Worm (Caenorhabditis elegans) whole organism, L1 larva: ENCODE results near the gene dpy-27.

ENCODE experiments used
- C04F5.9 ChIP-seq: sonication (generic microtip); optimal IDR thresholded peaks from 2 replicates; lab custom pipeline; 2016; ENCODE audit warnings: missing genetic modification characterization, missing compliant biosample characterization
- C34B4.2 ChIP-seq: sonication (generic microtip); optimal IDR thresholded peaks from 2 replicates; lab custom pipeline; 2017; ENCODE audit warnings: mild to moderate bottlenecking, missing genetic modification characterization, missing compliant biosample characterization
- F16B12.6 ChIP-seq: fragments of 150-350 bp; optimal IDR thresholded peaks from 2 replicates; lab custom pipeline; 2014; ENCODE audit warnings: missing biosample characterization, missing genetic modification characterization
- Y116A8C.19 ChIP-seq: sonication (generic microtip); optimal IDR thresholded peaks from 2 replicates; lab custom pipeline; 2016; ENCODE audit warnings: missing compliant biosample characterization, missing genetic modification characterization, borderline replicate concordance
- aha-1 ChIP-seq: fragments of 150-350 bp; optimal IDR thresholded peaks from 2 replicates; lab custom pipeline; 2014; ENCODE audit warnings: missing biosample characterization, missing genetic modification characterization
- alr-1 ChIP-seq: fragments of 200-800 bp; sonication (Bioruptor generic); optimal IDR thresholded peaks from 2 replicates; lab custom pipeline; 2018; ENCODE audit warnings: borderline replicate concordance, mild to moderate bottlenecking, missing genetic modification characterization, missing compliant biosample characterization
- blmp-1 ChIP-seq: fragments of 150-350 bp; optimal IDR thresholded peaks from 2 replicates; lab custom pipeline; 2014; ENCODE audit warnings: missing biosample characterization, missing genetic modification characterization
- ceh-63 ChIP-seq: fragments of 200-800 bp; sonication (Bioruptor generic); optimal IDR thresholded peaks from 2 replicates; lab custom pipeline; 2018; ENCODE audit warnings: mild to moderate bottlenecking, missing genetic modification characterization, missing compliant biosample characterization
- ceh-8 ChIP-seq: fragments of 200-800 bp; sonication (Bioruptor generic); optimal IDR thresholded peaks from 2 replicates; lab custom pipeline; 2018; ENCODE audit warnings: mild to moderate bottlenecking, missing genetic modification characterization, moderate library complexity, missing compliant biosample characterization
- ceh-82 ChIP-seq, 3 experiments: fragments of 150-350 bp in 1 of 3; sonication (generic microtip) in 2 of 3; optimal IDR thresholded peaks; 2 replicates each; lab custom pipeline; 2014 to 2017; ENCODE audit warnings: missing biosample characterization in 3 of 3, missing genetic modification characterization in 3 of 3
- ceh-88 ChIP-seq: fragments of 200-800 bp; sonication (Bioruptor generic); IDR thresholded peaks from 2 replicates; pipeline ENCODE4 v1.3.6; 2022; ENCODE audit warnings: missing genetic modification characterization, missing compliant biosample characterization
- ceh-90 ChIP-seq: sonication (generic microtip); optimal IDR thresholded peaks from 2 replicates; lab custom pipeline; 2016; ENCODE audit warnings: missing genetic modification characterization, missing compliant biosample characterization
- efl-1 ChIP-seq, 4 experiments: fragments of 150-350 bp; optimal IDR thresholded peaks in 3 of 4; peaks in 1 of 4; 1 replicate in 1 of 4; 2 replicates in 3 of 4; lab custom pipeline; 2014; ENCODE audit warnings: missing biosample characterization in 2 of 4, missing genetic modification characterization in 2 of 4, missing genetic modification reagents in 2 of 4
- efl-3 ChIP-seq: fragments of 200-800 bp; sonication (Bioruptor generic); optimal IDR thresholded peaks from 2 replicates; lab custom pipeline; 2018; ENCODE audit warnings: mild to moderate bottlenecking, missing genetic modification characterization, missing compliant biosample characterization
- egl-27 ChIP-seq, 2 experiments: fragments of 150-350 bp in 1 of 2; sonication (generic microtip); optimal IDR thresholded peaks; 3 replicates each; lab custom pipeline; 2017 to 2018; ENCODE audit warnings: missing biosample characterization in 2 of 2, missing genetic modification characterization in 2 of 2, missing genetic modification reagents in 2 of 2
- elt-2 ChIP-seq: sonication (generic microtip); optimal IDR thresholded peaks from 2 replicates; lab custom pipeline; 2016; ENCODE audit warnings: missing genetic modification characterization, mild to moderate bottlenecking, inconsistent platforms, missing compliant biosample characterization, missing genetic modification reagents
- elt-3 ChIP-seq, 6 experiments: fragments of 150-350 bp in 1 of 6; sonication (generic microtip); optimal IDR thresholded peaks; 2 replicates each; lab custom pipeline; 2017 to 2018; ENCODE audit warnings: missing biosample characterization in 6 of 6, missing genetic modification characterization in 6 of 6, inconsistent platforms in 1 of 6
- ets-5 ChIP-seq: fragments of 200-800 bp; sonication (Bioruptor generic); IDR thresholded peaks from 2 replicates; pipeline ENCODE4 v1.3.6; 2022; ENCODE audit warnings: missing genetic modification characterization, missing compliant biosample characterization
- fkh-4 ChIP-seq: sonication (generic microtip); optimal IDR thresholded peaks from 2 replicates; lab custom pipeline; 2016; ENCODE audit warnings: missing compliant biosample characterization, missing genetic modification characterization, borderline replicate concordance
- fkh-8 ChIP-seq: sonication (generic microtip); optimal IDR thresholded peaks from 2 replicates; lab custom pipeline; 2016; ENCODE audit warnings: mild to moderate bottlenecking, missing genetic modification characterization, missing compliant biosample characterization
- fos-1 ChIP-seq: fragments of 150-350 bp; optimal IDR thresholded peaks from 2 replicates; lab custom pipeline; 2014; ENCODE audit warnings: missing biosample characterization, missing genetic modification characterization
- hlh-17 ChIP-seq: fragments of 200-800 bp; sonication (Bioruptor generic); optimal IDR thresholded peaks from 2 replicates; lab custom pipeline; 2018; ENCODE audit warnings: missing genetic modification characterization, mild to moderate bottlenecking, missing compliant biosample characterization, moderate library complexity, borderline replicate concordance
- hlh-4 ChIP-seq: sonication (generic microtip); optimal IDR thresholded peaks from 2 replicates; lab custom pipeline; 2016; ENCODE audit warnings: mild to moderate bottlenecking, missing genetic modification characterization, missing compliant biosample characterization
- irx-1 ChIP-seq: sonication (generic microtip); optimal IDR thresholded peaks from 2 replicates; lab custom pipeline; 2016; ENCODE audit warnings: missing genetic modification characterization, missing compliant biosample characterization
- lin-13 ChIP-seq: fragments of 150-350 bp; optimal IDR thresholded peaks from 2 replicates; lab custom pipeline; 2014; ENCODE audit warnings: missing biosample characterization, missing genetic modification reagents, missing genetic modification characterization
- lin-15B ChIP-seq: fragments of 150-350 bp; sonication (generic microtip); optimal IDR thresholded peaks from 3 replicates; lab custom pipeline; 2014; ENCODE audit warnings: missing biosample characterization, missing genetic modification characterization
- lin-39 ChIP-seq: fragments of 150-350 bp; optimal IDR thresholded peaks from 2 replicates; lab custom pipeline; 2014; ENCODE audit warnings: missing biosample characterization, missing genetic modification reagents, missing genetic modification characterization
- lsy-2 ChIP-seq, 2 experiments: fragments of 150-350 bp; optimal IDR thresholded peaks; 2 replicates each; lab custom pipeline; 2014; ENCODE audit warnings: missing biosample characterization in 2 of 2, missing genetic modification characterization in 2 of 2
- mab-9 ChIP-seq: fragments of 200-800 bp; sonication (Bioruptor generic); IDR thresholded peaks from 2 replicates; pipeline ENCODE4 v1.3.6; 2022; ENCODE audit warnings: missing genetic modification reagents, missing genetic modification characterization, missing compliant biosample characterization
- mdl-1 ChIP-seq, 2 experiments: fragments of 150-350 bp; optimal IDR thresholded peaks; 2 replicates each; lab custom pipeline; 2014 to 2017; ENCODE audit warnings: missing biosample characterization in 2 of 2, missing genetic modification characterization in 2 of 2, inconsistent platforms in 1 of 2
- mef-2 ChIP-seq: fragments of 150-350 bp; optimal IDR thresholded peaks from 2 replicates; lab custom pipeline; 2014; ENCODE audit warnings: missing biosample characterization, missing genetic modification characterization
- nhr-11 ChIP-seq: fragments of 150-350 bp; optimal IDR thresholded peaks from 2 replicates; lab custom pipeline; 2014; ENCODE audit warnings: missing biosample characterization, missing genetic modification characterization
- nhr-19 ChIP-seq: fragments of 200-800 bp; sonication (Bioruptor generic); conservative IDR thresholded peaks from 2 replicates; pipeline ENCODE4 v1.3.6; 2022; ENCODE audit warnings: missing genetic modification characterization, missing compliant biosample characterization
- nhr-237 ChIP-seq: fragments of 150-350 bp; optimal IDR thresholded peaks from 2 replicates; lab custom pipeline; 2014; ENCODE audit warnings: missing biosample characterization, missing genetic modification characterization
- nhr-47 ChIP-seq: sonication (generic microtip); optimal IDR thresholded peaks from 2 replicates; lab custom pipeline; 2016; ENCODE audit warnings: mild to moderate bottlenecking, missing genetic modification characterization, moderate library complexity, missing compliant biosample characterization
- nhr-84 ChIP-seq: sonication (generic microtip); optimal IDR thresholded peaks from 2 replicates; lab custom pipeline; 2017; ENCODE audit warnings: missing biosample characterization, missing genetic modification characterization
- pqm-1 ChIP-seq: sonication (generic microtip); optimal IDR thresholded peaks from 3 replicates; lab custom pipeline; 2017; ENCODE audit warnings: missing biosample characterization, missing genetic modification characterization
- skn-1 ChIP-seq: fragments of 150-350 bp; optimal IDR thresholded peaks from 2 replicates; lab custom pipeline; 2014; ENCODE audit warnings: missing biosample characterization, missing genetic modification characterization
- snu-23 ChIP-seq: sonication (generic microtip); optimal IDR thresholded peaks from 2 replicates; lab custom pipeline; 2016; ENCODE audit warnings: missing genetic modification characterization, missing compliant biosample characterization
- sox-4 ChIP-seq: sonication (generic microtip); optimal IDR thresholded peaks from 2 replicates; lab custom pipeline; 2016; ENCODE audit warnings: missing genetic modification characterization, missing compliant biosample characterization
- swsn-7 ChIP-seq: sonication (generic microtip); optimal IDR thresholded peaks from 2 replicates; lab custom pipeline; 2016; ENCODE audit warnings: missing genetic modification characterization, missing compliant biosample characterization
- unc-30 ChIP-seq: sonication (generic microtip); optimal IDR thresholded peaks from 2 replicates; lab custom pipeline; 2017; ENCODE audit warnings: missing biosample characterization, missing genetic modification characterization
- unc-86 ChIP-seq: sonication (generic microtip); optimal IDR thresholded peaks from 2 replicates; lab custom pipeline; 2016; ENCODE audit warnings: missing genetic modification characterization, missing compliant biosample characterization
- unc-98 ChIP-seq: fragments of 200-800 bp; sonication (Bioruptor generic); IDR thresholded peaks from 2 replicates; pipeline ENCODE4 v1.3.6; 2022; ENCODE audit warnings: missing genetic modification characterization, missing compliant biosample characterization
- xbp-1 ChIP-seq: sonication (generic microtip); optimal IDR thresholded peaks from 2 replicates; lab custom pipeline; 2016; ENCODE audit warnings: missing genetic modification characterization, missing compliant biosample characterization
- zip-4 ChIP-seq: fragments of 200-800 bp; sonication (Bioruptor generic); optimal IDR thresholded peaks from 2 replicates; lab custom pipeline; 2018; ENCODE audit warnings: mild to moderate bottlenecking, missing genetic modification characterization, moderate library complexity, missing compliant biosample characterization
- ztf-4 ChIP-seq: fragments of 150-350 bp; optimal IDR thresholded peaks from 2 replicates; lab custom pipeline; 2014; ENCODE audit warnings: missing biosample characterization, missing genetic modification characterization

dpy-27 gene

DNA sequence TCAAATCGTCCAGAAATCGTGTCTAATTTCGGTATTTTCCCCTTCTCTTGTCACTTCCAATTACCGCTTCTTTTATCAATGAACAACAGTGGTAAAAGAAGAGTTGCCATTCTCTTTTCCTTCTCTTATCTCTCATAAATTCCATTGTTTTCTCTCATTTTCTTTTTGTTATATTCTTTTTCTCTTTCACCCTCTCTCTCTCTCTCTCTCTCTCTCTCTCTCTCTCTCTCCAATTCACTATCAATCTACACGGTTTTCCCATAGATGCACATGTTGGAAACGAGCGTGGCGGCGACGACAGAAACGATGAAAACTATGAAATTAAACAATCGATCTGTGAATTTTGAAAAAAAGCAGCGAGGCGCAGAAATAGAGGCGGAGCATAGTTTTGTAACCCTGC is 20.3 kb downstream of the dpy-27 start (continued):
- no peak for TF ChIP-seq lin-39
- TF ChIP-seq ceh-82 (tag; optimal IDR thresholded peaks at IDR 0.05; lab: Kevin White, UChicago) = no peak
- TF ChIP-seq lin-13 (GFP tag; lab: Kevin White, UChicago) = no peak
- TF ChIP-seq efl-3 = no peak
- TF ChIP-seq fkh-8 (tag; lab: Kevin White, UChicago) = no peak
- TF ChIP-seq unc-30 = no peak
- TF ChIP-seq fkh-4 = no peak
- no peak for TF ChIP-seq nhr-84 (tag; lab: Kevin White, UChicago)
- no peak for TF ChIP-seq swsn-7 (tag; lab: Kevin White, UChicago)
- TF ChIP-seq mef-2 = no peak
- peak; percentile 15 for TF ChIP-seq nhr-47
- no peak for TF ChIP-seq ceh-63 (GFP tag; lab: Kevin White, UChicago)
- no peak for TF ChIP-seq hlh-17
- no peak for TF ChIP-seq ztf-4 (tag; lab: Kevin White, UChicago)
- TF ChIP-seq F16B12.6 (tag; lab: Kevin White, UChicago) = no peak
- TF ChIP-seq ceh-88 = no peak
- TF ChIP-seq irx-1 (tag; lab: Kevin White, UChicago) = no peak
- TF ChIP-seq snu-23 (GFP tag; lab: Kevin White, UChicago) = peak; percentile 60
- TF ChIP-seq nhr-237 (tag; lab: Kevin White, UChicago) = no peak
- no peak for TF ChIP-seq lin-15B
- TF ChIP-seq efl-1 (optimal IDR thresholded peaks at IDR 0.05; lab: Kevin White, UChicago) = peak; percentile 12 to 22
- TF ChIP-seq efl-1 (GFP tag; optimal IDR thresholded peaks at IDR 0.05 in 1 of 2; lab: Kevin White, UChicago) = peak in 1 of 2 experiments; percentile 83
- peak; percentile 44 for TF ChIP-seq nhr-19
- TF ChIP-seq fos-1 = no peak
- no peak for TF ChIP-seq ets-5 (GFP tag; lab: Robert Waterston, UW)
- no peak for TF ChIP-seq C34B4.2 (tag; lab: Kevin White, UChicago)
- TF ChIP-seq egl-27 (tag; optimal IDR thresholded peaks at IDR 0.05; lab: Kevin White, UChicago) = no peak
- TF ChIP-seq zip-4 (GFP tag; lab: Kevin White, UChicago) = no peak
- TF ChIP-seq hlh-4 = no peak
- peak; percentile 35 for TF ChIP-seq elt-2 (tag; lab: Kevin White, UChicago)
- no peak for TF ChIP-seq ceh-8 (GFP tag; lab: Kevin White, UChicago)

- TF ChIP-seq elt-3 (tag; optimal IDR thresholded peaks at IDR 0.05; lab: Kevin White, UChicago) = no peak
- TF ChIP-seq lin-15B = no peak
- no peak for TF ChIP-seq ets-5 (GFP tag; lab: Robert Waterston, UW)
- TF ChIP-seq fkh-8 (tag; lab: Kevin White, UChicago) = no peak
- no peak for TF ChIP-seq lsy-2 (tag; optimal IDR thresholded peaks at IDR 0.05; lab: Kevin White, UChicago)
- no peak for TF ChIP-seq xbp-1
- no peak for TF ChIP-seq snu-23 (GFP tag; lab: Kevin White, UChicago)
- no peak for TF ChIP-seq swsn-7 (tag; lab: Kevin White, UChicago)
- TF ChIP-seq Y116A8C.19 = no peak
- no peak for TF ChIP-seq nhr-84 (tag; lab: Kevin White, UChicago)
- no peak for TF ChIP-seq ceh-88
Measured at ce11 chrIII:3798416-3798815, 21.1 kb downstream of the dpy-27 start.

- TF ChIP-seq irx-1 (tag; lab: Kevin White, UChicago) (no peak), mab-9 (no peak), lin-15B (no peak), nhr-11 (tag; lab: Kevin White, UChicago) (no peak), elt-2 (tag; lab: Kevin White, UChicago) (peak; percentile 7), Y116A8C.19 (no peak), aha-1 (tag; lab: Kevin White, UChicago) (no peak), ztf-4 (tag; lab: Kevin White, UChicago) (peak; percentile 41), unc-98 (GFP tag; lab: Robert Waterston, UW) (no peak), mdl-1 (tag; optimal IDR thresholded peaks at IDR 0.05; lab: Kevin White, UChicago) (peak in 1 of 2 experiments; percentile 74), ceh-82 (tag; optimal IDR thresholded peaks at IDR 0.05; lab: Kevin White, UChicago) (no peak), F16B12.6 (tag; lab: Kevin White, UChicago) (no peak), lin-39 (no peak), pqm-1 (tag; lab: Kevin White, UChicago) (no peak), lsy-2 (tag; optimal IDR thresholded peaks at IDR 0.05; lab: Kevin White, UChicago) (peak in 1 of 2 experiments; percentile 38), unc-86 (tag; lab: Kevin White, UChicago) (no peak), C04F5.9 (tag; lab: Kevin White, UChicago) (no peak), alr-1 (no peak), sox-4 (tag; lab: Kevin White, UChicago) (no peak), skn-1 (tag; lab: Kevin White, UChicago) (no peak), blmp-1 (tag; lab: Kevin White, UChicago) (peak; percentile 98), ceh-90 (tag; lab: Kevin White, UChicago) (no peak)
Measured at ce11 chrIII:3797180-3798026, 22.1 kb downstream of the dpy-27 start.
